Fruit fly (Drosophila melanogaster) whole organism, prepupa: ENCODE measurements around the gene CG14785.

Source experiments
- CG8632 ChIP-seq: fragments of 200-800 bp; sonication (Bioruptor generic); optimal IDR thresholded peaks from 3 replicates; lab custom pipeline; 2016; ENCODE audit warnings: missing biosample characterization, missing genetic modification characterization
- Eip75B ChIP-seq: fragments of 200-800 bp; sonication (Bioruptor generic); optimal IDR thresholded peaks from 3 replicates; lab custom pipeline; 2016; ENCODE audit warnings: missing biosample characterization, missing genetic modification characterization
- Lpt ChIP-seq: fragments of 200-800 bp; sonication (Bioruptor generic); optimal IDR thresholded peaks from 3 replicates; lab custom pipeline; 2016; ENCODE audit warnings: missing biosample characterization, missing genetic modification characterization
- vri ChIP-seq: fragments of 200-800 bp; sonication (Bioruptor generic); optimal IDR thresholded peaks from 3 replicates; lab custom pipeline; 2016; ENCODE audit warnings: missing biosample characterization, mild to moderate bottlenecking, missing genetic modification characterization

dm6 chrX:1464033-1464432 is 7.2 kb upstream of the CG14785 start, which contains the start of gene Ns3:
- TF ChIP-seq CG8632 (no peak), vri (GFP tag; lab: Kevin White, UChicago) (no peak), Lpt (GFP tag; lab: Kevin White, UChicago) (no peak), Eip75B (GFP tag; lab: Kevin White, UChicago) (no peak)
